Fruit fly (Drosophila melanogaster) whole organism, embryonic: ENCODE data around the gene CG45676.
A peak's percentile ranks its signal among the peaks of the same experiment; 100 is the strongest.

ENCODE experiments used
- CG1233 ChIP-seq: fragments of 200-800 bp; sonication (Bioruptor generic); optimal IDR thresholded peaks from 4 replicates; lab custom pipeline; 2018; ENCODE audit warnings: missing biosample characterization, mild to moderate bottlenecking, missing genetic modification characterization
- CG12744 ChIP-seq: fragments of 200-800 bp; sonication (Bioruptor generic); optimal IDR thresholded peaks from 2 replicates; lab custom pipeline; 2016; ENCODE audit warnings: missing biosample characterization, missing genetic modification characterization
- CG13296 ChIP-seq: fragments of 200-800 bp; sonication (Bioruptor generic); optimal IDR thresholded peaks from 3 replicates; lab custom pipeline; 2018; ENCODE audit warnings: missing biosample characterization, mild to moderate bottlenecking, missing genetic modification characterization
- CG1647 ChIP-seq: fragments of 200-800 bp; sonication (Bioruptor generic); optimal IDR thresholded peaks from 3 replicates; lab custom pipeline; 2016; ENCODE audit warnings: missing biosample characterization, missing genetic modification characterization
- CG17359 ChIP-seq: fragments of 200-800 bp; sonication (Bioruptor generic); optimal IDR thresholded peaks from 3 replicates; lab custom pipeline; 2018; ENCODE audit warnings: missing biosample characterization, mild to moderate bottlenecking, missing genetic modification characterization, moderate library complexity
- CG1832 ChIP-seq: fragments of 200-800 bp; sonication (Bioruptor generic); optimal IDR thresholded peaks from 2 replicates; lab custom pipeline; 2017; ENCODE audit warnings: missing biosample characterization, mild to moderate bottlenecking, missing genetic modification characterization, inconsistent platforms
- CG2712 ChIP-seq: fragments of 200-800 bp; optimal IDR thresholded peaks from 3 replicates; lab custom pipeline; 2019; ENCODE audit warnings: missing biosample characterization, mild to moderate bottlenecking, missing genetic modification characterization, moderate library complexity
- CG2889 ChIP-seq: fragments of 200-800 bp; sonication (Bioruptor generic); IDR thresholded peaks from 3 replicates; pipeline ENCODE4 v1.3.6; 2022; ENCODE audit warnings: missing biosample characterization, missing genetic modification characterization
- CG4404 ChIP-seq: fragments of 200-800 bp; sonication (Bioruptor generic); IDR thresholded peaks from 2 replicates; pipeline ENCODE4 v1.3.6; 2022; ENCODE audit warnings: missing biosample characterization, missing genetic modification characterization
- CG4730 ChIP-seq: fragments of 200-800 bp; sonication (Bioruptor generic); IDR thresholded peaks from 2 replicates; pipeline ENCODE4 v1.3.6; 2022; ENCODE audit warnings: missing biosample characterization, missing genetic modification characterization
- CG5180 ChIP-seq: fragments of 200-800 bp; sonication (Bioruptor generic); optimal IDR thresholded peaks from 3 replicates; lab custom pipeline; 2017; ENCODE audit warnings: missing biosample characterization, missing genetic modification characterization, mild to moderate bottlenecking, moderate library complexity, missing genetic modification reagents
- CG7271 ChIP-seq: fragments of 200-800 bp; sonication (Bioruptor generic); optimal IDR thresholded peaks from 2 replicates; lab custom pipeline; 2018; ENCODE audit warnings: missing biosample characterization, mild to moderate bottlenecking, missing genetic modification characterization, moderate library complexity
- CG7357 ChIP-seq: fragments of 200-800 bp; sonication (Bioruptor generic); IDR thresholded peaks from 3 replicates; pipeline ENCODE4 v1.3.6; 2022; ENCODE audit warnings: missing biosample characterization, missing genetic modification characterization
- CG7963 ChIP-seq: fragments of 200-800 bp; sonication (Bioruptor generic); IDR thresholded peaks from 3 replicates; pipeline ENCODE4 v1.3.6; 2022; ENCODE audit warnings: missing biosample characterization, missing genetic modification characterization; ENCODE audit not compliant: partially characterized antibody
- CG8359 ChIP-seq: fragments of 200-800 bp; sonication (Bioruptor generic); optimal IDR thresholded peaks from 2 replicates; lab custom pipeline; 2017; ENCODE audit warnings: missing biosample characterization, mild to moderate bottlenecking, missing genetic modification characterization, borderline replicate concordance
- Dfd ChIP-seq, 2 experiments: fragments of >200 bp; optimal IDR thresholded peaks; 2 replicates each; lab custom pipeline; 2017; ENCODE audit warnings: missing biosample characterization in 2 of 2, missing genetic modification characterization in 2 of 2
- Fer3 ChIP-seq: fragments of 200-800 bp; sonication (Bioruptor generic); optimal IDR thresholded peaks from 2 replicates; lab custom pipeline; 2018; ENCODE audit warnings: missing biosample characterization, mild to moderate bottlenecking, missing genetic modification characterization, moderate library complexity
- HmgZ ChIP-seq: fragments of 200-800 bp; sonication (Bioruptor generic); optimal IDR thresholded peaks from 2 replicates; lab custom pipeline; 2018; ENCODE audit warnings: missing biosample characterization, mild to moderate bottlenecking, missing genetic modification characterization
- MBD-R2 ChIP-seq: fragments of 200-800 bp; sonication (Bioruptor generic); IDR thresholded peaks from 2 replicates; pipeline ENCODE4 v1.3.6; 2022; ENCODE audit warnings: missing biosample characterization, missing genetic modification characterization
- Mes4 ChIP-seq: fragments of 200-800 bp; sonication (Bioruptor generic); optimal IDR thresholded peaks from 2 replicates; lab custom pipeline; 2016; ENCODE audit warnings: missing biosample characterization, missing genetic modification characterization
- PHDP ChIP-seq: fragments of 200-800 bp; sonication (Bioruptor generic); optimal IDR thresholded peaks from 3 replicates; lab custom pipeline; 2018; ENCODE audit warnings: missing biosample characterization, mild to moderate bottlenecking, missing genetic modification characterization, moderate library complexity
- Scr ChIP-seq: fragments of 200-800 bp; sonication (Bioruptor generic); IDR thresholded peaks from 2 replicates; pipeline ENCODE4 v1.3.6; 2022; ENCODE audit warnings: missing biosample characterization, missing genetic modification characterization; ENCODE audit not compliant: partially characterized antibody
- al ChIP-seq: fragments of 200-800 bp; sonication (Bioruptor generic); IDR thresholded peaks from 2 replicates; pipeline ENCODE4 v1.3.6; 2022; ENCODE audit warnings: missing biosample characterization, missing genetic modification characterization
- ap ChIP-seq: fragments of 200-800 bp; sonication (Bioruptor generic); IDR thresholded peaks from 2 replicates; pipeline ENCODE4 v1.3.6; 2022; ENCODE audit warnings: missing biosample characterization, missing genetic modification characterization
- az2 ChIP-seq: fragments of 200-800 bp; sonication (Bioruptor generic); optimal IDR thresholded peaks from 3 replicates; lab custom pipeline; 2016; ENCODE audit warnings: missing biosample characterization, missing genetic modification characterization
- bab2 ChIP-seq: fragments of 200-800 bp; sonication (Bioruptor generic); optimal IDR thresholded peaks from 2 replicates; lab custom pipeline; 2016; ENCODE audit warnings: missing biosample characterization, missing genetic modification characterization
- bbx ChIP-seq: fragments of 200-800 bp; sonication (Bioruptor generic); IDR thresholded peaks from 2 replicates; pipeline ENCODE4 v1.3.6; 2022; ENCODE audit warnings: missing biosample characterization, missing genetic modification characterization; ENCODE audit not compliant: partially characterized antibody
- bcd ChIP-seq: fragments of 200-800 bp; sonication (Bioruptor generic); optimal IDR thresholded peaks from 2 replicates; lab custom pipeline; 2017; ENCODE audit warnings: missing biosample characterization, mild to moderate bottlenecking, missing genetic modification characterization
- cas ChIP-seq: fragments of 200-800 bp; sonication (Bioruptor generic); IDR thresholded peaks from 2 replicates; pipeline ENCODE4 v1.3.6; 2022; ENCODE audit warnings: missing biosample characterization, missing genetic modification characterization
- dmrt99B ChIP-seq: fragments of 200-800 bp; sonication (Bioruptor generic); optimal IDR thresholded peaks from 2 replicates; lab custom pipeline; 2018; ENCODE audit warnings: missing biosample characterization, mild to moderate bottlenecking, missing genetic modification characterization, moderate library complexity
- ems ChIP-seq: fragments of 200-800 bp; sonication (Bioruptor generic); optimal IDR thresholded peaks from 3 replicates; lab custom pipeline; 2016; ENCODE audit warnings: missing biosample characterization, missing genetic modification characterization
- gce ChIP-seq: fragments of 200-800 bp; sonication (Bioruptor generic); IDR thresholded peaks from 3 replicates; pipeline ENCODE4 v1.3.6; 2022; ENCODE audit warnings: missing biosample characterization, missing genetic modification characterization
- gro ChIP-seq: fragments of 200-800 bp; sonication (Bioruptor generic); optimal IDR thresholded peaks from 2 replicates; lab custom pipeline; 2016; ENCODE audit warnings: missing biosample characterization, missing genetic modification characterization
- gsb ChIP-seq: fragments of 200-800 bp; sonication (Bioruptor generic); IDR thresholded peaks from 2 replicates; pipeline ENCODE4 v1.3.6; 2022; ENCODE audit warnings: missing biosample characterization, missing genetic modification characterization
- inv ChIP-seq: fragments of 200-800 bp; sonication (Bioruptor generic); IDR thresholded peaks from 2 replicates; pipeline ENCODE4 v1.3.6; 2022; ENCODE audit warnings: missing biosample characterization, missing genetic modification characterization; ENCODE audit not compliant: partially characterized antibody
- lab ChIP-seq: fragments of 200-800 bp; sonication (Bioruptor generic); optimal IDR thresholded peaks from 3 replicates; lab custom pipeline; 2017; ENCODE audit warnings: missing biosample characterization, missing genetic modification characterization, mild to moderate bottlenecking, moderate library complexity, missing genetic modification reagents
- luna ChIP-seq: fragments of 200-800 bp; sonication (Bioruptor generic); optimal IDR thresholded peaks from 2 replicates; lab custom pipeline; 2016; ENCODE audit warnings: missing biosample characterization, missing genetic modification characterization
- maf-S ChIP-seq: fragments of 200-800 bp; sonication (Bioruptor generic); optimal IDR thresholded peaks from 2 replicates; lab custom pipeline; 2016; ENCODE audit warnings: missing biosample characterization, missing genetic modification characterization
- mirr ChIP-seq: fragments of 200-800 bp; sonication (Bioruptor generic); optimal IDR thresholded peaks from 3 replicates; lab custom pipeline; 2018; ENCODE audit warnings: missing biosample characterization, mild to moderate bottlenecking, missing genetic modification characterization
- peb ChIP-seq: fragments of 200-800 bp; sonication (Bioruptor generic); IDR thresholded peaks from 2 replicates; pipeline ENCODE4 v1.3.6; 2022; ENCODE audit warnings: missing biosample characterization, missing genetic modification characterization
- pho ChIP-seq: fragments of 200-800 bp; sonication (Bioruptor generic); optimal IDR thresholded peaks from 2 replicates; lab custom pipeline; 2016; ENCODE audit warnings: missing biosample characterization, missing genetic modification characterization
- salm ChIP-seq: fragments of 200-800 bp; sonication (Bioruptor generic); optimal IDR thresholded peaks from 2 replicates; lab custom pipeline; 2018; ENCODE audit warnings: missing biosample characterization, mild to moderate bottlenecking, missing genetic modification characterization
- tll ChIP-seq, 2 experiments: fragments of 200-800 bp in 1 of 2; fragments of >200 bp in 1 of 2; sonication (Bioruptor generic) in 1 of 2; optimal IDR thresholded peaks; 2 replicates each; lab custom pipeline; 2017 to 2019; ENCODE audit warnings: missing biosample characterization in 2 of 2, missing genetic modification characterization in 2 of 2, mild to moderate bottlenecking in 1 of 2, moderate library complexity in 1 of 2
- unc-4 ChIP-seq: fragments of 200-800 bp; sonication (Bioruptor generic); IDR thresholded peaks from 2 replicates; pipeline ENCODE4 v1.3.6; 2022; ENCODE audit warnings: missing biosample characterization, missing genetic modification characterization; ENCODE audit not compliant: partially characterized antibody
- unpg ChIP-seq: fragments of 200-800 bp; sonication (Bioruptor generic); optimal IDR thresholded peaks from 3 replicates; lab custom pipeline; 2018; ENCODE audit warnings: missing biosample characterization, mild to moderate bottlenecking, missing genetic modification characterization, moderate library complexity
- vfl ChIP-seq: fragments of 200-800 bp; sonication (Bioruptor generic); optimal IDR thresholded peaks from 2 replicates; lab custom pipeline; 2016; ENCODE audit warnings: missing biosample characterization, missing genetic modification characterization
- vnd ChIP-seq: fragments of 200-800 bp; sonication (Bioruptor generic); IDR thresholded peaks from 3 replicates; pipeline ENCODE4 v1.3.6; 2022; ENCODE audit warnings: missing biosample characterization, missing genetic modification characterization; ENCODE audit not compliant: partially characterized antibody
- wek ChIP-seq: fragments of 200-800 bp; sonication (Bioruptor generic); optimal IDR thresholded peaks from 3 replicates; lab custom pipeline; 2018; ENCODE audit warnings: missing biosample characterization, mild to moderate bottlenecking, missing genetic modification characterization, moderate library complexity

CG45676 gene

dm6 chr3R:11458022-11458850, 39.6 kb downstream of the CG45676 start (continued):
- TF ChIP-seq mirr (GFP tag; lab: Kevin White, UChicago) (peak; percentile 26), Mes4 (GFP tag; lab: Kevin White, UChicago) (peak; percentile 26), ap (GFP tag; lab: Robert Waterston, UW) (peak; percentile 41; the same call in 1 of the 2 replicates), luna (GFP tag; lab: Kevin White, UChicago) (peak; percentile 45), CG17359 (tag; lab: Kevin White, UChicago) (peak; percentile 63), vnd (GFP tag; lab: Robert Waterston, UW) (no peak), ems (peak; percentile 58), PHDP (tag; lab: Kevin White, UChicago) (peak; percentile 67), CG2712 (peak; percentile 58), Dfd (GFP tag; optimal IDR thresholded peaks at IDR 0.05; lab: Kevin White, UChicago) (no peak), Scr (GFP tag; lab: Robert Waterston, UW) (no peak), inv (GFP tag; lab: Robert Waterston, UW) (no peak), wek (GFP tag; lab: Kevin White, UChicago) (no peak), bab2 (GFP tag; lab: Kevin White, UChicago) (peak; percentile 47), CG8359 (no peak), dmrt99B (tag; lab: Kevin White, UChicago) (peak; percentile 68), maf-S (GFP tag; lab: Kevin White, UChicago) (no peak), bbx (no peak), az2 (GFP tag; lab: Kevin White, UChicago) (peak; percentile 38), bcd (GFP tag; lab: Kevin White, UChicago) (peak; percentile 64), HmgZ (tag; lab: Kevin White, UChicago) (peak; percentile 49), cas (GFP tag; lab: Robert Waterston, UW) (peak; percentile 62; the same call in 1 of the 2 replicates), tll (GFP tag; optimal IDR thresholded peaks at IDR 0.05; lab: Kevin White, UChicago) (no peak), CG1233 (GFP tag; lab: Kevin White, UChicago) (peak; percentile 60), lab (GFP tag; lab: Kevin White, UChicago) (peak; percentile 86), peb (GFP tag; lab: Robert Waterston, UW) (peak; percentile 31; the same call in 1 of the 2 replicates), gro (GFP tag; lab: Kevin White, UChicago) (peak; percentile 71), CG1832 (no peak), vfl (GFP tag; lab: Kevin White, UChicago) (no peak), CG4404 (GFP tag; lab: Robert Waterston, UW) (peak; percentile 46; the same call in 1 of the 2 replicates), CG13296 (GFP tag; lab: Kevin White, UChicago) (peak; percentile 52), CG4730 (GFP tag; lab: Robert Waterston, UW) (peak; percentile 78), gce (no peak; the same call in 2 of the 3 replicates), CG5180 (GFP tag; lab: Kevin White, UChicago) (peak; percentile 9), CG2889 (GFP tag; lab: Robert Waterston, UW) (peak; percentile 82; the same call in 2 of the 3 replicates), pho (GFP tag; lab: Kevin White, UChicago) (peak; percentile 46), CG12744 (GFP tag; lab: Kevin White, UChicago) (no peak), al (GFP tag; lab: Robert Waterston, UW) (peak; percentile 78), unc-4 (GFP tag; lab: Robert Waterston, UW) (no peak), CG7271 (tag; lab: Kevin White, UChicago) (no peak), gsb (peak; percentile 83), Fer3 (peak; percentile 80), CG7357 (GFP tag; lab: Robert Waterston, UW) (peak; percentile 63), CG7963 (GFP tag; lab: Robert Waterston, UW) (no peak), CG1647 (GFP tag; lab: Kevin White, UChicago) (peak; percentile 62), unpg (GFP tag; lab: Kevin White, UChicago) (peak; percentile 63), MBD-R2 (peak; percentile 58), salm (tag; lab: Kevin White, UChicago) (no peak)
